Worm (Caenorhabditis elegans): ENCODE data around the gene gly-12.

DNA sequence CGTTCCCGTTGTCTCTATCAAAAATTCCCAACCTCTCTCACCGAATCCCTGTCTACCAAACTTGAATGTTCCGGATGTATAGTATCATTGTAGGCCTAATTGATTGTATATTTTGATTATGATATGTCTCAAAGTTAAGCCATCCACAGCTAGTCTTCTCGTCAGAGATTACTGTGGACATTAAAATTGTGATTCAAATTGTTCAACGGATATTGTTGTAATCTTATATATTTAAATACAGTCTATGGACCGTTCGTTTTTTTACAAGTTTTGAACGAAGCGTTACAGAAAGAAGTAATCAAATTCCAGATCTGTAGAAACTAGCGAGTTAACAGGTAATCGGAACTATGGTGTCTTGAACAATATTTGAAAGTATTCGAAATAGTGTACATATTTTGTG, 4.9 kb upstream of the gly-12 start, which contains the start of gene F48E3.9:
- TF ChIP-seq flt-1 (GFP tag; IDR thresholded peaks at IDR 0.05) (no peak), ztf-29 (GFP tag; IDR thresholded peaks at IDR 0.05) (no peak), tab-1 (GFP tag; IDR thresholded peaks at IDR 0.05) (no peak), T22C8.4 (GFP tag; IDR thresholded peaks at IDR 0.05) (no peak), ref-1 (GFP tag; conservative IDR thresholded peaks at IDR 0.05) (no peak), klf-2 (GFP tag; conservative IDR thresholded peaks at IDR 0.05) (no peak), cog-1 (tag; optimal IDR thresholded peaks at IDR 0.05) (no peak)

Data from whole organism, midembryonic.